Worm (Caenorhabditis elegans) whole organism, young adult: ENCODE data around the gene T16G1.6.

ENCODE experiments used
- B0336.3 ChIP-seq: fragments of 200-800 bp; sonication (Bioruptor generic); IDR thresholded peaks from 2 replicates; pipeline ENCODE4 v1.3.6; 2022; ENCODE audit warnings: missing genetic modification characterization, missing compliant biosample characterization
- F23B12.7 ChIP-seq: sonication (generic microtip); optimal IDR thresholded peaks from 2 replicates; lab custom pipeline; 2017; ENCODE audit warnings: missing genetic modification characterization, mild to moderate bottlenecking, missing compliant biosample characterization, antibody characterized with exemption, moderate library complexity; ENCODE audit not compliant: insufficient read depth
- F57A8.1 ChIP-seq: fragments of 200-800 bp; sonication (Bioruptor generic); optimal IDR thresholded peaks from 2 replicates; lab custom pipeline; 2018; ENCODE audit warnings: mild to moderate bottlenecking, missing genetic modification characterization, moderate library complexity, missing compliant biosample characterization
- K11D2.4 ChIP-seq: fragments of 200-800 bp; sonication (Bioruptor generic); IDR thresholded peaks from 2 replicates; pipeline ENCODE4 v1.3.6; 2022; ENCODE audit warnings: missing genetic modification reagents, missing genetic modification characterization, missing compliant biosample characterization
- Y53G8AR.9 ChIP-seq: fragments of 200-800 bp; sonication (Bioruptor generic); conservative IDR thresholded peaks from 2 replicates; pipeline ENCODE4 v1.3.6; 2022; ENCODE audit warnings: missing genetic modification reagents, missing genetic modification characterization, missing compliant biosample characterization
- Y56A3A.18 ChIP-seq: fragments of 200-800 bp; sonication (Bioruptor generic); IDR thresholded peaks from 2 replicates; pipeline ENCODE4 v1.3.6; 2022; ENCODE audit warnings: missing genetic modification reagents, missing genetic modification characterization, missing compliant biosample characterization
- ama-1 ChIP-seq, 3 experiments: fragments of 150-350 bp in 1 of 3; sonication (generic microtip) in 2 of 3; optimal IDR thresholded peaks; 2 replicates each; lab custom pipeline; 2014 to 2018; ENCODE audit warnings: missing biosample characterization in 2 of 3, missing genetic modification characterization in 2 of 3, missing genetic modification reagents in 2 of 3
- aptf-2 ChIP-seq: fragments of 200-800 bp; sonication (Bioruptor generic); conservative IDR thresholded peaks from 2 replicates; pipeline ENCODE4 v1.3.6; 2022; ENCODE audit warnings: missing genetic modification reagents, missing genetic modification characterization, missing compliant biosample characterization
- attf-3 ChIP-seq: fragments of 200-800 bp; sonication (Bioruptor generic); conservative IDR thresholded peaks from 2 replicates; pipeline ENCODE4 v1.3.6; 2022; ENCODE audit warnings: missing genetic modification reagents, missing genetic modification characterization, missing compliant biosample characterization
- attf-6 ChIP-seq: fragments of 200-800 bp; sonication (Bioruptor generic); IDR thresholded peaks from 2 replicates; pipeline ENCODE4 v1.3.6; 2022; ENCODE audit warnings: missing genetic modification reagents, missing genetic modification characterization, missing compliant biosample characterization
- cebp-2 ChIP-seq: fragments of 200-800 bp; sonication (Bioruptor generic); IDR thresholded peaks from 2 replicates; pipeline ENCODE4 v1.3.6; 2022; ENCODE audit warnings: missing genetic modification characterization, missing compliant biosample characterization
- ceh-100 ChIP-seq: fragments of 200-800 bp; sonication (Bioruptor generic); IDR thresholded peaks from 2 replicates; pipeline ENCODE4 v1.3.6; 2022; ENCODE audit warnings: missing genetic modification reagents, missing genetic modification characterization, missing compliant biosample characterization
- ceh-27 ChIP-seq: fragments of 200-800 bp; sonication (Bioruptor generic); optimal IDR thresholded peaks from 2 replicates; lab custom pipeline; 2018; ENCODE audit warnings: mild to moderate bottlenecking, missing genetic modification characterization, moderate library complexity, missing compliant biosample characterization
- ceh-58 ChIP-seq: fragments of 200-800 bp; sonication (Bioruptor generic); IDR thresholded peaks from 2 replicates; pipeline ENCODE4 v1.3.6; 2022; ENCODE audit warnings: missing genetic modification characterization, missing compliant biosample characterization
- dox-1 ChIP-seq: fragments of 200-800 bp; sonication (Bioruptor generic); IDR thresholded peaks from 2 replicates; pipeline ENCODE4 v1.3.6; 2022; ENCODE audit warnings: missing genetic modification reagents, missing genetic modification characterization, missing compliant biosample characterization
- efl-1 ChIP-seq: fragments of 150-350 bp; optimal IDR thresholded peaks from 2 replicates; lab custom pipeline; 2014; ENCODE audit warnings: missing biosample characterization, missing genetic modification reagents, missing genetic modification characterization
- egrh-3 ChIP-seq: fragments of 200-800 bp; sonication (Bioruptor generic); IDR thresholded peaks from 2 replicates; pipeline ENCODE4 v1.3.6; 2022; ENCODE audit warnings: missing genetic modification reagents, missing genetic modification characterization, missing compliant biosample characterization
- fkh-3 ChIP-seq: sonication (generic microtip); optimal IDR thresholded peaks from 2 replicates; lab custom pipeline; 2016; ENCODE audit warnings: mild to moderate bottlenecking, missing genetic modification characterization, missing compliant biosample characterization
- hmg-1.2 ChIP-seq: fragments of 200-800 bp; sonication (Bioruptor generic); IDR thresholded peaks from 2 replicates; pipeline ENCODE4 v1.3.6; 2022; ENCODE audit warnings: missing genetic modification reagents, missing genetic modification characterization, missing compliant biosample characterization
- hsf-1 ChIP-seq: fragments of 200-800 bp; sonication (Bioruptor generic); IDR thresholded peaks from 2 replicates; pipeline ENCODE4 v1.3.6; 2022; ENCODE audit warnings: missing genetic modification reagents, missing genetic modification characterization, missing compliant biosample characterization
- let-526 ChIP-seq: fragments of 200-800 bp; sonication (Bioruptor generic); IDR thresholded peaks from 2 replicates; pipeline ENCODE4 v1.3.6; 2022; ENCODE audit warnings: missing genetic modification reagents, missing genetic modification characterization, missing compliant biosample characterization
- let-607 ChIP-seq, 2 experiments: fragments of 200-800 bp in 1 of 2; sonication (Bioruptor generic) in 1 of 2; sonication (generic microtip) in 1 of 2; optimal IDR thresholded peaks; 2 replicates each; lab custom pipeline; 2016 to 2018; ENCODE audit warnings: mild to moderate bottlenecking in 2 of 2, missing compliant biosample characterization in 2 of 2, missing genetic modification characterization in 2 of 2, moderate library complexity in 2 of 2, missing genotype in 1 of 2
- lsl-1 ChIP-seq: fragments of 200-800 bp; sonication (Bioruptor generic); optimal IDR thresholded peaks from 2 replicates; lab custom pipeline; 2018; ENCODE audit warnings: mild to moderate bottlenecking, missing genetic modification characterization, moderate library complexity, missing compliant biosample characterization
- lsy-27 ChIP-seq: sonication (generic microtip); optimal IDR thresholded peaks from 2 replicates; lab custom pipeline; 2017; ENCODE audit warnings: missing genetic modification characterization, mild to moderate bottlenecking, missing compliant biosample characterization, antibody characterized with exemption, missing genotype, borderline replicate concordance; ENCODE audit not compliant: insufficient read depth
- madf-10 ChIP-seq: sonication (generic microtip); optimal IDR thresholded peaks from 2 replicates; lab custom pipeline; 2016; ENCODE audit warnings: mild to moderate bottlenecking, missing genetic modification characterization, missing compliant biosample characterization
- mcd-1 ChIP-seq: fragments of 200-800 bp; sonication (Bioruptor generic); IDR thresholded peaks from 2 replicates; pipeline ENCODE4 v1.3.6; 2022; ENCODE audit warnings: missing genetic modification reagents, missing genetic modification characterization, missing compliant biosample characterization
- mel-28 ChIP-seq: sonication (generic microtip); optimal IDR thresholded peaks from 2 replicates; lab custom pipeline; 2016; ENCODE audit warnings: borderline replicate concordance, mild to moderate bottlenecking, missing genetic modification characterization, missing compliant biosample characterization
- mxl-1 ChIP-seq: sonication (generic microtip); optimal IDR thresholded peaks from 2 replicates; lab custom pipeline; 2016; ENCODE audit warnings: missing genetic modification characterization, missing compliant biosample characterization
- nfya-1 ChIP-seq: sonication (generic microtip); optimal IDR thresholded peaks from 2 replicates; lab custom pipeline; 2017; ENCODE audit warnings: antibody characterized with exemption, missing compliant biosample characterization, missing genetic modification characterization, borderline replicate concordance; ENCODE audit not compliant: insufficient read depth
- nfyb-1 ChIP-seq: fragments of 200-800 bp; sonication (Bioruptor generic); IDR thresholded peaks from 2 replicates; pipeline ENCODE4 v1.3.6; 2022; ENCODE audit warnings: missing genetic modification reagents, missing genetic modification characterization, missing compliant biosample characterization
- nhr-179 ChIP-seq: sonication (generic microtip); optimal IDR thresholded peaks from 2 replicates; lab custom pipeline; 2016; ENCODE audit warnings: mild to moderate bottlenecking, missing genetic modification characterization, missing compliant biosample characterization
- nhr-27 ChIP-seq: fragments of 200-800 bp; sonication (Bioruptor generic); optimal IDR thresholded peaks from 2 replicates; lab custom pipeline; 2018; ENCODE audit warnings: mild to moderate bottlenecking, missing genetic modification characterization, moderate library complexity, missing compliant biosample characterization
- rcor-1 ChIP-seq: fragments of 200-800 bp; sonication (Bioruptor generic); IDR thresholded peaks from 2 replicates; pipeline ENCODE4 v1.3.6; 2022; ENCODE audit warnings: missing genetic modification reagents, missing genetic modification characterization, missing compliant biosample characterization
- sdz-38 ChIP-seq: sonication (generic microtip); optimal IDR thresholded peaks from 2 replicates; lab custom pipeline; 2016; ENCODE audit warnings: missing genotype, missing genetic modification characterization, missing compliant biosample characterization
- snpc-3.4 ChIP-seq: sonication (generic microtip); optimal IDR thresholded peaks from 2 replicates; lab custom pipeline; 2017; ENCODE audit warnings: missing genetic modification characterization, mild to moderate bottlenecking, missing compliant biosample characterization, antibody characterized with exemption, moderate library complexity, missing genotype, missing genetic modification reagents
- snpc-4 ChIP-seq, 5 experiments: fragments of 150-350 bp in 1 of 5; sonication (generic microtip) in 4 of 5; optimal IDR thresholded peaks; 2 replicates each; lab custom pipeline; 2014 to 2018; ENCODE audit warnings: missing genetic modification characterization in 5 of 5, missing biosample characterization in 3 of 5, antibody characterized with exemption in 2 of 5, mild to moderate bottlenecking in 2 of 5, missing compliant biosample characterization in 2 of 5, missing genotype in 2 of 5, moderate library complexity in 2 of 5, missing genetic modification reagents in 1 of 5
- somi-1 ChIP-seq: fragments of 200-800 bp; sonication (Bioruptor generic); optimal IDR thresholded peaks from 2 replicates; lab custom pipeline; 2018; ENCODE audit warnings: mild to moderate bottlenecking, missing genetic modification characterization, missing compliant biosample characterization
- tbp1 ChIP-seq: fragments of 200-800 bp; sonication (Bioruptor generic); optimal IDR thresholded peaks from 2 replicates; lab custom pipeline; 2018; ENCODE audit warnings: mild to moderate bottlenecking, missing genetic modification characterization, missing compliant biosample characterization
- tbx-9 ChIP-seq: sonication (generic microtip); optimal IDR thresholded peaks from 2 replicates; lab custom pipeline; 2016; ENCODE audit warnings: borderline replicate concordance, missing genetic modification characterization, inconsistent platforms, missing compliant biosample characterization
- unc-62 ChIP-seq: fragments of 150-350 bp; optimal IDR thresholded peaks from 2 replicates; lab custom pipeline; 2014; ENCODE audit warnings: missing biosample characterization, missing genetic modification reagents, missing genetic modification characterization
- xnd-1 ChIP-seq: sonication (generic microtip); optimal IDR thresholded peaks from 2 replicates; lab custom pipeline; 2016; ENCODE audit warnings: missing genotype, missing genetic modification reagents, missing genetic modification characterization, missing compliant biosample characterization
- zim-3 ChIP-seq: sonication (generic microtip); optimal IDR thresholded peaks from 2 replicates; lab custom pipeline; 2017; ENCODE audit warnings: mild to moderate bottlenecking, missing genetic modification characterization, moderate library complexity, missing compliant biosample characterization
- ztf-18 ChIP-seq: sonication (generic microtip); optimal IDR thresholded peaks from 2 replicates; lab custom pipeline; 2016; ENCODE audit warnings: missing genotype, mild to moderate bottlenecking, missing genetic modification characterization, missing compliant biosample characterization
- ztf-22 ChIP-seq: fragments of 200-800 bp; sonication (Bioruptor generic); optimal IDR thresholded peaks from 2 replicates; lab custom pipeline; 2018; ENCODE audit warnings: mild to moderate bottlenecking, missing genetic modification characterization, moderate library complexity, missing compliant biosample characterization
- ztf-3 ChIP-seq: fragments of 200-800 bp; sonication (Bioruptor generic); optimal IDR thresholded peaks from 2 replicates; lab custom pipeline; 2018; ENCODE audit warnings: mild to moderate bottlenecking, missing genetic modification characterization, missing compliant biosample characterization

The T16G1.6 gene

DNA sequence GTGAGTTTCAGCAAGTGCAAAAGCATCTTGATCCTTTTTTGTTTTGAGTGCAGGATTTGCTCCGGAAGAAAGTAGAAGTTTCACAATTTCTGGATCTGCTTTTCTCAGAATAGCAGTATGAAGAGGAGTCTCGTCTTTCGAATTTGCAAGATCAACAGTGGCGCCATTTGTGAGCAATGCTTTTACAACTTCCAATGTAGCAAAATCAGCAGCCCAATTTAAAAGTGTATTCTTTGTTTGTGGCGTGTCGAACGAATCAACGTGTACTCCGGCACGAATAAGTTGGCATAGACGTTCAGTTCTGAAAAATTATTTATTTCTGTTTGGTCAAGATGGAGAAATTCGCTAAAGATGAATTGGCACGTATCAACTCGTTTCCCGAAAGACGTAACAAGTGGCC, 12.6 kb upstream of the T16G1.6 start, which contains the start of gene T16G1.13:
Gene T16G1.13 (plus strand): TSS at position 301 of the 400 bp plus-strand sequence.
- TF ChIP-seq Y53G8AR.9 (GFP tag; lab: Robert Waterston, UW) (no peak), unc-62 (GFP tag; lab: Kevin White, UChicago) (no peak), nhr-179 (tag; lab: Kevin White, UChicago) (no peak), let-526 (GFP tag; lab: Robert Waterston, UW) (no peak), nhr-27 (tag; lab: Kevin White, UChicago) (no peak), madf-10 (no peak), nfya-1 (no peak), mcd-1 (GFP tag; lab: Robert Waterston, UW) (no peak), hmg-1.2 (GFP tag; lab: Robert Waterston, UW) (no peak), xnd-1 (tag; lab: Kevin White, UChicago) (no peak)

DNA sequence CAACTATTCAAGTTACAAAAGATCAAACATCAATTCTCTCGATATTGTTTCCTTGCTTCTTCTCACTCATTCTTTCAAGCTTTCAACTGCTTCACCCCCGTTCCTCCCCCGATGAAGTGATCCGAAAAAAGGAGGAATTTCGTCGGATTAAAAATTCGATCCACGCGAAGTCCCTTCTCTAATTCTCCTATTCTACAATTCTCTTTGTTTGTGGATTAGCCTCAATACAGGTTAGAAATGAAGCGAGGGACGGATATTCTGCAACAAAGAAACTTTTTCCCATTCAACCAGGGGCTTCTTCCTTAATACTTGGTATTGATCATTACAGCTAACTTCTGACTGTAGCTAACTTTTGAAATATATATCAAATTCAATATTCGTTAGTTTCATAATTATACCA, 7.8 kb upstream of the T16G1.6 start, which contains the start of gene grl-2:
Gene grl-2 (plus strand): TSS at position 301 of the 400 bp plus-strand sequence.
- TF ChIP-seq ztf-3 (GFP tag; lab: Kevin White, UChicago): no peak
- no peak for TF ChIP-seq cebp-2 (GFP tag; lab: Robert Waterston, UW)
- no peak for TF ChIP-seq aptf-2 (GFP tag; lab: Robert Waterston, UW)
- no peak for TF ChIP-seq ztf-22 (GFP tag; lab: Kevin White, UChicago)
- TF ChIP-seq hsf-1 (GFP tag; lab: Robert Waterston, UW): no peak
- TF ChIP-seq dox-1 (GFP tag; lab: Robert Waterston, UW): no peak
- TF ChIP-seq efl-1 (GFP tag; lab: Kevin White, UChicago): no peak
- no peak for TF ChIP-seq mxl-1 (tag; lab: Kevin White, UChicago)
- TF ChIP-seq K11D2.4: no peak
- TF ChIP-seq rcor-1 (GFP tag; lab: Robert Waterston, UW): no peak
- TF ChIP-seq somi-1 (GFP tag; lab: Kevin White, UChicago): no peak
- TF ChIP-seq F57A8.1 (GFP tag; lab: Kevin White, UChicago): no peak
- no peak for TF ChIP-seq let-607 (tag; optimal IDR thresholded peaks at IDR 0.05; lab: Kevin White, UChicago)
- TF ChIP-seq nfyb-1 (GFP tag; lab: Robert Waterston, UW): no peak
- TF ChIP-seq fkh-3 (tag; lab: Kevin White, UChicago): no peak
- TF ChIP-seq egrh-3 (GFP tag; lab: Robert Waterston, UW): no peak
- TF ChIP-seq ceh-58: no peak
- TF ChIP-seq F23B12.7 (tag; lab: Kevin White, UChicago): no peak
- no peak for TF ChIP-seq ama-1 (optimal IDR thresholded peaks at IDR 0.05; lab: Kevin White, UChicago)
- no peak for TF ChIP-seq ama-1 (GFP tag; optimal IDR thresholded peaks at IDR 0.05; lab: Kevin White, UChicago)
- TF ChIP-seq attf-3 (GFP tag; lab: Robert Waterston, UW): no peak

DNA sequence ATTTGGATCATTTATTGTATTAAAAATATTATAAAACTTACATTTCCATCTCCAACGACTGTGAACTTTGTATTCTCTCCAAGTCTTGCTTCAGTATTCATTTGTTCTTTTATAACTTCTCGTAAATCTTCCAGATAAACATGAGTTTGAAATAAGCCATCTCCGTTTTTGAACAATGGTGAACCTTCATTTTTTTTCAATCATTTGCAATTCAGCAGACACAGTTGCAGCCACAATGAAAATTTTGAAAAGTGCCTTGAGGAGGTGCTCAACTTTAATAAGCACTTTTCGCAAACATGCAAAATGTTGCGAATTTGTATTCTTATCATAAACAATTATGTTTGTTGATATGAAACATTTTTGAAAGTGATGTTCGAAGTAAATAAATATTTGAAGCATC, 7.3 kb upstream of the T16G1.6 start, which contains the start of gene T16G1.3:
Gene T16G1.3 (minus strand): TSS at position 101 of the 400 bp plus-strand sequence.
- no peak for TF ChIP-seq Y56A3A.18 (GFP tag; lab: Robert Waterston, UW)
- TF ChIP-seq ceh-100 (GFP tag; lab: Robert Waterston, UW): no peak
- no peak for TF ChIP-seq ztf-18 (tag; lab: Kevin White, UChicago)
- no peak for TF ChIP-seq mel-28 (tag; lab: Kevin White, UChicago)
- TF ChIP-seq ceh-27 (GFP tag; lab: Kevin White, UChicago): no peak
- no peak for TF ChIP-seq unc-62 (GFP tag; lab: Kevin White, UChicago)
- TF ChIP-seq lsy-27 (tag; lab: Kevin White, UChicago): no peak
- no peak for TF ChIP-seq lsl-1
- no peak for TF ChIP-seq nhr-179 (tag; lab: Kevin White, UChicago)
- no peak for TF ChIP-seq zim-3 (tag; lab: Kevin White, UChicago)
- TF ChIP-seq tbx-9: no peak
- TF ChIP-seq attf-6 (GFP tag; lab: Robert Waterston, UW): no peak
- no peak for TF ChIP-seq B0336.3 (GFP tag; lab: Robert Waterston, UW)
- TF ChIP-seq sdz-38 (tag; lab: Kevin White, UChicago): no peak
- TF ChIP-seq hmg-1.2 (GFP tag; lab: Robert Waterston, UW): no peak
- TF ChIP-seq snpc-4 (GFP tag; optimal IDR thresholded peaks at IDR 0.05; lab: Kevin White, UChicago): no peak
- TF ChIP-seq snpc-4 (tag; optimal IDR thresholded peaks at IDR 0.05; lab: Kevin White, UChicago): no peak
- no peak for TF ChIP-seq tbp1 (GFP tag; lab: Kevin White, UChicago)
- TF ChIP-seq snpc-3.4 (tag; lab: Kevin White, UChicago): no peak
- TF ChIP-seq hsf-1 (GFP tag; lab: Robert Waterston, UW): no peak
